Worm (Caenorhabditis elegans) whole organism, young adult: ENCODE measurements around the gene T11G6.3.

ENCODE experiments used
- B0336.3 ChIP-seq: fragments of 200-800 bp; sonication (Bioruptor generic); IDR thresholded peaks from 2 replicates; pipeline ENCODE4 v1.3.6; 2022; ENCODE audit warnings: missing genetic modification characterization, missing compliant biosample characterization
- F39B2.1 ChIP-seq: fragments of 200-800 bp; sonication (Bioruptor generic); IDR thresholded peaks from 2 replicates; pipeline ENCODE4 v1.3.6; 2022; ENCODE audit warnings: missing genetic modification reagents, missing genetic modification characterization, missing compliant biosample characterization
- F52B5.7 ChIP-seq: sonication (generic microtip); optimal IDR thresholded peaks from 2 replicates; lab custom pipeline; 2016; ENCODE audit warnings: mild to moderate bottlenecking, missing genetic modification characterization, missing compliant biosample characterization
- T07F8.4 ChIP-seq: sonication (generic microtip); optimal IDR thresholded peaks from 2 replicates; lab custom pipeline; 2016; ENCODE audit warnings: mild to moderate bottlenecking, missing genetic modification characterization, moderate library complexity, missing compliant biosample characterization
- Y53F4B.3 ChIP-seq: fragments of 200-800 bp; sonication (Bioruptor generic); IDR thresholded peaks from 2 replicates; pipeline ENCODE4 v1.3.6; 2022; ENCODE audit warnings: missing genetic modification reagents, missing genetic modification characterization, missing compliant biosample characterization
- Y53G8AR.9 ChIP-seq: fragments of 200-800 bp; sonication (Bioruptor generic); conservative IDR thresholded peaks from 2 replicates; pipeline ENCODE4 v1.3.6; 2022; ENCODE audit warnings: missing genetic modification reagents, missing genetic modification characterization, missing compliant biosample characterization
- aptf-3 ChIP-seq: fragments of 200-800 bp; sonication (Bioruptor generic); IDR thresholded peaks from 2 replicates; pipeline ENCODE4 v1.3.6; 2022; ENCODE audit warnings: missing genetic modification characterization, missing compliant biosample characterization
- atf-7 ChIP-seq: sonication (generic microtip); optimal IDR thresholded peaks from 2 replicates; lab custom pipeline; 2017; ENCODE audit warnings: mild to moderate bottlenecking, missing genetic modification characterization, missing compliant biosample characterization
- athp-1 ChIP-seq: sonication (generic microtip); optimal IDR thresholded peaks from 2 replicates; lab custom pipeline; 2017; ENCODE audit warnings: mild to moderate bottlenecking, missing genetic modification characterization, missing compliant biosample characterization
- attf-5 ChIP-seq: fragments of 200-800 bp; sonication (Bioruptor generic); optimal IDR thresholded peaks from 2 replicates; lab custom pipeline; 2018; ENCODE audit warnings: mild to moderate bottlenecking, missing genetic modification characterization, missing compliant biosample characterization
- bed-1 ChIP-seq: fragments of 200-800 bp; sonication (Bioruptor generic); IDR thresholded peaks from 2 replicates; pipeline ENCODE4 v1.3.6; 2022; ENCODE audit warnings: missing genetic modification reagents, missing genetic modification characterization, missing compliant biosample characterization
- cebp-1 ChIP-seq, 2 experiments: fragments of 200-800 bp in 1 of 2; sonication (Bioruptor generic) in 1 of 2; sonication (generic microtip) in 1 of 2; IDR thresholded peaks in 1 of 2; optimal IDR thresholded peaks in 1 of 2; 2 replicates each; pipeline versions ENCODE4 v1.3.6 to Lab custom; 2017 to 2022; ENCODE audit warnings: missing compliant biosample characterization in 2 of 2, missing genetic modification characterization in 2 of 2, mild to moderate bottlenecking in 1 of 2, missing genetic modification reagents in 1 of 2, moderate library complexity in 1 of 2
- cebp-2 ChIP-seq: fragments of 200-800 bp; sonication (Bioruptor generic); IDR thresholded peaks from 2 replicates; pipeline ENCODE4 v1.3.6; 2022; ENCODE audit warnings: missing genetic modification characterization, missing compliant biosample characterization
- ceh-79 ChIP-seq: sonication (generic microtip); optimal IDR thresholded peaks from 2 replicates; lab custom pipeline; 2017; ENCODE audit warnings: mild to moderate bottlenecking, missing genetic modification characterization, missing compliant biosample characterization
- dpff-1 ChIP-seq: sonication (generic microtip); optimal IDR thresholded peaks from 2 replicates; lab custom pipeline; 2017; ENCODE audit warnings: mild to moderate bottlenecking, missing genetic modification characterization, missing compliant biosample characterization
- dpl-1 ChIP-seq: fragments of 150-350 bp; optimal IDR thresholded peaks from 2 replicates; lab custom pipeline; 2014; ENCODE audit warnings: missing biosample characterization, missing genetic modification reagents, missing genetic modification characterization
- ets-4 ChIP-seq: fragments of 200-800 bp; sonication (Bioruptor generic); optimal IDR thresholded peaks from 2 replicates; lab custom pipeline; 2018; ENCODE audit warnings: mild to moderate bottlenecking, missing genetic modification characterization, missing compliant biosample characterization
- him-1 ChIP-seq: sonication (generic microtip); optimal IDR thresholded peaks from 2 replicates; lab custom pipeline; 2016; ENCODE audit warnings: missing genotype, missing genetic modification reagents, missing genetic modification characterization, missing compliant biosample characterization
- hlh-12 ChIP-seq: sonication (generic microtip); optimal IDR thresholded peaks from 2 replicates; lab custom pipeline; 2016; ENCODE audit warnings: missing genetic modification characterization, missing compliant biosample characterization
- hlh-26 ChIP-seq: fragments of 200-800 bp; sonication (Bioruptor generic); conservative IDR thresholded peaks from 2 replicates; pipeline ENCODE4 v1.3.6; 2022; ENCODE audit warnings: missing genetic modification reagents, missing genetic modification characterization, missing compliant biosample characterization
- madf-3 ChIP-seq: fragments of 200-800 bp; sonication (Bioruptor generic); IDR thresholded peaks from 2 replicates; pipeline ENCODE4 v1.3.6; 2022; ENCODE audit warnings: missing genetic modification reagents, missing genetic modification characterization, missing compliant biosample characterization
- nfya-2 ChIP-seq: fragments of 200-800 bp; sonication (Bioruptor generic); IDR thresholded peaks from 2 replicates; pipeline ENCODE4 v1.3.6; 2022; ENCODE audit warnings: missing genetic modification reagents, missing genetic modification characterization, missing compliant biosample characterization
- nhr-179 ChIP-seq: sonication (generic microtip); optimal IDR thresholded peaks from 2 replicates; lab custom pipeline; 2016; ENCODE audit warnings: mild to moderate bottlenecking, missing genetic modification characterization, missing compliant biosample characterization
- nhr-27 ChIP-seq: fragments of 200-800 bp; sonication (Bioruptor generic); optimal IDR thresholded peaks from 2 replicates; lab custom pipeline; 2018; ENCODE audit warnings: mild to moderate bottlenecking, missing genetic modification characterization, moderate library complexity, missing compliant biosample characterization
- nhr-80 ChIP-seq: sonication (generic microtip); optimal IDR thresholded peaks from 2 replicates; lab custom pipeline; 2016; ENCODE audit warnings: missing genetic modification characterization, missing compliant biosample characterization
- rec-8 ChIP-seq, 2 experiments: sonication (generic microtip); optimal IDR thresholded peaks; 2 replicates each; lab custom pipeline; 2016; ENCODE audit warnings: mild to moderate bottlenecking in 2 of 2, missing genetic modification characterization in 2 of 2, missing genetic modification reagents in 2 of 2, missing genotype in 2 of 2, missing biosample characterization in 1 of 2, missing compliant biosample characterization in 1 of 2, moderate library complexity in 1 of 2
- repo-1 ChIP-seq: sonication (generic microtip); optimal IDR thresholded peaks from 2 replicates; lab custom pipeline; 2017; ENCODE audit warnings: mild to moderate bottlenecking, missing genetic modification characterization, missing compliant biosample characterization
- snpc-1.1 ChIP-seq: sonication (generic microtip); optimal IDR thresholded peaks from 2 replicates; lab custom pipeline; 2017; ENCODE audit warnings: missing genetic modification characterization, mild to moderate bottlenecking, missing compliant biosample characterization, antibody characterized with exemption, moderate library complexity, missing genotype, missing genetic modification reagents; ENCODE audit not compliant: insufficient read depth
- unc-62 ChIP-seq: fragments of 150-350 bp; optimal IDR thresholded peaks from 2 replicates; lab custom pipeline; 2014; ENCODE audit warnings: missing biosample characterization, missing genetic modification reagents, missing genetic modification characterization
- ztf-26 ChIP-seq: sonication (generic microtip); optimal IDR thresholded peaks from 2 replicates; lab custom pipeline; 2017; ENCODE audit warnings: missing genetic modification characterization, missing compliant biosample characterization
- ztf-3 ChIP-seq: fragments of 200-800 bp; sonication (Bioruptor generic); optimal IDR thresholded peaks from 2 replicates; lab custom pipeline; 2018; ENCODE audit warnings: mild to moderate bottlenecking, missing genetic modification characterization, missing compliant biosample characterization
- ztf-6 ChIP-seq: fragments of 200-800 bp; sonication (Bioruptor generic); IDR thresholded peaks from 2 replicates; pipeline ENCODE4 v1.3.6; 2022; ENCODE audit warnings: missing genetic modification reagents, missing genetic modification characterization, missing compliant biosample characterization

T11G6.3 gene

DNA sequence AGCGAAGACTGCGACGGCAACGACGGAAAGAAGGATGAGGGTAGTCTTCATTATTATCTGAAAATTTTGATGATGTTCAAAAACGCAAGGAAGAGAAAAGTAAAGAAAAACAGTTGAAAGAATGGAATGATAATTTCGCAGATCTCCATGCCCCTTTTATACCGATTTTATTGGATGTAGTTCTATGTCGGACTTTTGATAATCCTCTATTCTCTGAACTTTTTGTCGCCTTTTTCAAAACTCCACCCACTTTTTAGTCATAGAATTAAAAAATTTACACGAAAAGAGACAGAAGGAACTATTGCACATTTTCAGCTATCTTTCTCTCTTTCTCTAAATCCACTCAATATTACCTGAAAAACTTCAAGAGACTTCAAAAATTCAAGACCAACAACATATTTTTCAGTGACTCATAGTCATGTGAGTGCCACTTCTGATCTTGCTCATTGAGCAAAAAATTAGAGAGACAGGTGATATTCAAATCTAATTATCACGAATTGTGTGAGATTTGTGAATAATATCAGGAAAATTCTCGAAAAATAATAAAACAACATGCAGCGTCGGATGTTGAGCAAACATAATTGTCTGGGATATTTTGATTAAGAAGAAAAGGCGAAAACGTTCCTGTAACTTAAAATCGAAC lies 34.9 kb upstream of the T11G6.3 start, which contains the start of gene F13E9.15 (continued):
- no peak for TF ChIP-seq athp-1 (tag; lab: Kevin White, UChicago)

DNA sequence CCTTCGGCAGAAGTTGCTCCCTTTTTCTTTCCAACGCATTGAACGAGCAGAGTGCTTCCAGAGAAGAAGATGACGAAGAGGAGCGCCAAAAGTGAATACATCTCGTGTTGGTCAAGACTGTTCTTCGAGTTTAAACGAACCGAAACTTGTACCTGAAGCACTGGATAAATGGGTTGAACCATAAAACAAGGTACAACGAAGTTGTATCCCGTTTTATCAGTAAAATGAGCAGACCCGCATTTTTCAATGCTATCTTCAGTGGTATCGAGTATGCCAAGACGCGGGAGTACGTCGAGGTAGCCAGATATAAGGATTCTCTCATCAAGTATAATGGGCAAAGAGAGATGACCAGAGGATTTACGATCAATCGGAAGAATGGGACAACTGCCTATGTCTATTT lies 32.2 kb upstream of the T11G6.3 start, which contains the start of gene F13E9.16:
F13E9.16 (minus strand) TSS at position 101 of the 400 bp plus-strand sequence.
- TF ChIP-seq ztf-26 (tag; lab: Kevin White, UChicago): no peak
- no peak for TF ChIP-seq Y53F4B.3 (GFP tag; lab: Robert Waterston, UW)
- no peak for TF ChIP-seq nhr-179 (tag; lab: Kevin White, UChicago)
- TF ChIP-seq hlh-26: no peak
- no peak for TF ChIP-seq dpff-1
- no peak for TF ChIP-seq aptf-3 (GFP tag; lab: Robert Waterston, UW)
- TF ChIP-seq ets-4: no peak
- no peak for TF ChIP-seq attf-5 (GFP tag; lab: Kevin White, UChicago)

DNA sequence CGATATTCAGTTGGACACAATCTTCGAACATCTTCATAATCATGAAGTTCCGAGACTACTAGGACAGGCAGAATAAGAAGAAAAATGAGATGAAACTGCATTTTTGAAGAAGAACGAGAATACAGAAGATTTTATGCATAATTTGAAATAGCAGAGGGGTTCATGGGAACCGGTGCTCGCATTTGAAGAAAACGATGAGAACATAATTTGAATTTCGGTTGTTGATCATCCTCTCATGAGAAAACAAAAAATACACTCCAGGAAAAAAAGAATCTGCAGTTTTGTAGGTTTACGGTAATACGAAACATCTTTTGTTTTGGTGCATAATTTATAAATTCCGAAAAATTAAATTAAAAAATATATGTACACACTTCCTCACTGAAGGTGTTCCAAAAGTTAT lies 30.9 kb upstream of the T11G6.3 start, which contains the start of gene srlf-11:
srlf-11 (minus strand) TSS at position 101 of the 400 bp plus-strand sequence.
- no peak for TF ChIP-seq atf-7 (tag; lab: Kevin White, UChicago)
- TF ChIP-seq nfya-2: no peak
- no peak for TF ChIP-seq ceh-79 (tag; lab: Kevin White, UChicago)
- no peak for TF ChIP-seq B0336.3 (GFP tag; lab: Robert Waterston, UW)
- TF ChIP-seq repo-1 (tag; lab: Kevin White, UChicago): no peak
- TF ChIP-seq Y53G8AR.9 (GFP tag; lab: Robert Waterston, UW): no peak
- TF ChIP-seq bed-1: no peak

DNA sequence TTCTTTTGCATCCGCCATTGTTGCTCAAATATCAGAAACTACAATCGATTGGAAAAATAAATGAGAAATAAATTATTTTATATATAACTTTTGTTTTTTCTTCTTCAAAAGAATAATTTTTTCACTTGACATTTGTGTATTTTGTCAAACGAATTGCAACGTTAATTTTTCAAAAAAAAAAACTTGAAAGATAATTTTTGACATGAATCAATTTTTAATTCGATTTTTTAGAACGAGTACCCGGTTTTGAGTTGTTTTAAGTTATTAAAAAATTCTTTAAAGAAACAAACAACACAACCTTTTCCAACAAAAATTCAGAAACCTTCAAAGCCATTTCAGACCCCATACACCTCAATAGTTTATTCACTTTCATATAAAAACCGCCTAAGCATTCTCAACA lies 29.2 kb upstream of the T11G6.3 start, which contains the start of gene F13E9.5:
F13E9.5 (minus strand) TSS at position 101 of the 400 bp plus-strand sequence.
- no peak for TF ChIP-seq ztf-6 (GFP tag; lab: Robert Waterston, UW)
- no peak for TF ChIP-seq him-1
- TF ChIP-seq unc-62 (GFP tag; lab: Kevin White, UChicago): no peak
- no peak for TF ChIP-seq rec-8 (tag; optimal IDR thresholded peaks at IDR 0.05; lab: Kevin White, UChicago)
- no peak for TF ChIP-seq aptf-3 (GFP tag; lab: Robert Waterston, UW)
- no peak for TF ChIP-seq hlh-26

DNA sequence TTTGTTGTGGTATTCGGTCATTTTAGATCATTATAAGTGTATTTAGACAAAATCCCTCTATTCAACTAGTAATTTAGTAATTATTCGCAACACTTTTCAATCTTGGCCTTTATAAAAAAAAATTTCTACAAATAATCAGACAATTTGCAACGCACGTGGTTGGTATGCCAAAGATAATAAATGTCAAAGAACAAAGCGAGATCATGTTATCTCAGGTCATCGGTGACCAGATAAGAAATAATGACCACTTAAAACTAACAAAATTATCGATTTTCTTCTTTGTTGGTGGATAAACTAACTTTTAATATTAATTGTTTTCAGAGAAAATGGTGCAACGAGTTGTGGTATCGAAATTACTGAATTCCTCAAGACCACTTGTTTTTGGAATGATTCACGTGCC lies 26.2 kb upstream of the T11G6.3 start, which contains the start of gene F13E9.13:
F13E9.13 (plus strand) TSS at position 317 of the 400 bp plus-strand sequence.
- TF ChIP-seq F39B2.1 (GFP tag; lab: Robert Waterston, UW): no peak
- no peak for TF ChIP-seq cebp-1 (GFP tag; IDR thresholded peaks at IDR 0.05; lab: Robert Waterston, UW)
- TF ChIP-seq cebp-1 (tag; optimal IDR thresholded peaks at IDR 0.05; lab: Kevin White, UChicago): no peak
- no peak for TF ChIP-seq nhr-80 (tag; lab: Kevin White, UChicago)
- TF ChIP-seq nhr-27: no peak
- TF ChIP-seq hlh-12 (tag; lab: Kevin White, UChicago): no peak
- TF ChIP-seq hlh-26: no peak
- no peak for TF ChIP-seq ztf-3 (GFP tag; lab: Kevin White, UChicago)
- no peak for TF ChIP-seq atf-7 (tag; lab: Kevin White, UChicago)
- TF ChIP-seq Y53F4B.3 (GFP tag; lab: Robert Waterston, UW): no peak
- no peak for TF ChIP-seq dpl-1 (GFP tag; lab: Kevin White, UChicago)
- no peak for TF ChIP-seq aptf-3 (GFP tag; lab: Robert Waterston, UW)
- no peak for TF ChIP-seq madf-3 (GFP tag; lab: Robert Waterston, UW)
- no peak for TF ChIP-seq cebp-2 (GFP tag; lab: Robert Waterston, UW)
- no peak for TF ChIP-seq T07F8.4 (tag; lab: Kevin White, UChicago)
- no peak for TF ChIP-seq unc-62 (GFP tag; lab: Kevin White, UChicago)
- no peak for TF ChIP-seq attf-5 (GFP tag; lab: Kevin White, UChicago)
- TF ChIP-seq F52B5.7 (tag; lab: Kevin White, UChicago): no peak
- TF ChIP-seq snpc-1.1 (tag; lab: Kevin White, UChicago): no peak
